Worm (Caenorhabditis elegans) whole organism, mixed stage, embryonic: ENCODE results near the gene sru-45.

Experiments used
- lin-13 ChIP-seq: fragments of 150-350 bp; optimal IDR thresholded peaks from 2 replicates; lab custom pipeline; 2014; ENCODE audit warnings: missing biosample characterization, missing genetic modification characterization
- mep-1 ChIP-seq: fragments of 150-350 bp; optimal IDR thresholded peaks from 2 replicates; lab custom pipeline; 2017; ENCODE audit warnings: missing biosample characterization, missing genetic modification reagents, missing genetic modification characterization, inconsistent platforms
- pha-4 ChIP-seq: fragments of 150-350 bp; optimal IDR thresholded peaks from 2 replicates; lab custom pipeline; 2018; ENCODE audit warnings: missing biosample characterization, missing genetic modification reagents, missing genetic modification characterization
- sptf-1 ChIP-seq: sonication (generic microtip); optimal IDR thresholded peaks from 2 replicates; lab custom pipeline; 2017; ENCODE audit warnings: mild to moderate bottlenecking, missing genetic modification characterization, moderate library complexity, missing compliant biosample characterization
- unc-39 ChIP-seq: fragments of 150-350 bp; optimal IDR thresholded peaks from 2 replicates; lab custom pipeline; 2014; ENCODE audit warnings: missing biosample characterization, missing genetic modification characterization
- unc-62 ChIP-seq: fragments of 150-350 bp; optimal IDR thresholded peaks from 2 replicates; lab custom pipeline; 2014; ENCODE audit warnings: missing biosample characterization, missing genetic modification reagents, missing genetic modification characterization

ce11 chrV:16594514-16594913 is 28.8 kb downstream of the sru-45 start:
- no peak for TF ChIP-seq unc-39
- no peak for TF ChIP-seq pha-4 (tag; lab: Kevin White, UChicago)
- TF ChIP-seq sptf-1 (tag; lab: Kevin White, UChicago): no peak
- TF ChIP-seq unc-62: no peak
- TF ChIP-seq mep-1 (tag; lab: Kevin White, UChicago): no peak
- no peak for TF ChIP-seq lin-13
